Worm (Caenorhabditis elegans): Measurements from ENCODE around the gene ten-1.

DNA sequence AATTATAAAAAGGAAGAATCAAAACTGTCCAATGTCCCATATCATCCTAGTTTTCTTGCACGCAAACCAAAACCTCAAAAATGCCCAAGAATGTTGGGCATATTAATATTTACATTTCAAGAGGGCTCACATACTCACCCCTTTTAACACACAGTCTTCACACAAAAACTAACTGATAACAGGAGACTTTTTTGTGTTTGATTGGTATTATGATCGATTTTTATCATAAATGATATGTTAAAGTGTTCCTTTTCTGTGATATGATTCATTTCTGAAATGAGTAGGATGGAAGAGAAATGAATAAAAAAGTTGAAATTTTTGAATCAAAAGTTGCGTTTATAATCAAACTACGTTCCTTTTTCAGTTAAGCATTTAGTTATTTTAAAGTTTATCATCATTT is 17.6 kb upstream of the ten-1 start:
- TF ChIP-seq elt-2 (tag; optimal IDR thresholded peaks at IDR 0.05) (peak; percentile 50), ceh-48 (tag; optimal IDR thresholded peaks at IDR 0.05) (no peak), unc-55 (GFP tag; optimal IDR thresholded peaks at IDR 0.05) (no peak), hlh-8 (tag; optimal IDR thresholded peaks at IDR 0.05) (no peak), hlh-13 (GFP tag; optimal IDR thresholded peaks at IDR 0.05) (no peak)

All from whole organism, late embryonic.